Worm (Caenorhabditis elegans) whole organism, midembryonic: ENCODE data around the gene haf-7.

Experiments
- cog-1 ChIP-seq: sonication (generic microtip); optimal IDR thresholded peaks from 2 replicates; lab custom pipeline; 2016; ENCODE audit warnings: missing genetic modification characterization, missing compliant biosample characterization
- flt-1 ChIP-seq: fragments of 200-800 bp; sonication (Bioruptor generic); IDR thresholded peaks from 2 replicates; pipeline ENCODE4 v1.3.6; 2022; ENCODE audit warnings: missing genetic modification characterization, missing compliant biosample characterization
- med-1 ChIP-seq: sonication (generic microtip); optimal IDR thresholded peaks from 2 replicates; lab custom pipeline; 2017; ENCODE audit warnings: missing genetic modification characterization, mild to moderate bottlenecking, missing compliant biosample characterization, antibody characterized with exemption, missing genetic modification reagents; ENCODE audit not compliant: insufficient read depth
- ztf-23 ChIP-seq: fragments of 200-800 bp; sonication (Bioruptor generic); IDR thresholded peaks from 2 replicates; pipeline ENCODE4 v1.3.6; 2022; ENCODE audit warnings: missing genetic modification reagents, missing genetic modification characterization, missing compliant biosample characterization
- ztf-29 ChIP-seq: fragments of 200-800 bp; sonication (Bioruptor generic); IDR thresholded peaks from 2 replicates; pipeline ENCODE4 v1.3.6; 2022; ENCODE audit warnings: missing genetic modification reagents, missing genetic modification characterization, missing compliant biosample characterization

DNA sequence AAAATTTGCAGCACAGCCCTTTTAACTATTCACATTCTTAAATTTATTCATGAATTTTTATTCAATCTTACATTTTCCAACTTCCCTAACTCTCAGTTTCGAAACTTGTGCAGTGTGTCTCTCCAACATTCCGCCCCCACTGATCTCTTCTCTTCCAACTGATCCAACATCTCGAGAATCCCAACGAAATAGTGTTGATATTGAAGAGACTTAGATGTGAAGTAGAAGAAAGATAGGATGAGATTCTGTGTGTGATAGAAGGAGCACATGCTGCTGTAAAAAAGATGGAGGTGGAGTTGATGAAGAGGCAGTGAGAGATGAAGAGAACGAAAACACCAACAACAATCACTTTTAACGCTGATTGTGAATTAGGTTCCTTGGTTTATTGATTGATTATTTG lies 47.3 kb downstream of the haf-7 start:
- TF ChIP-seq ztf-29 (no peak), flt-1 (GFP tag; lab: Robert Waterston, UW) (no peak), cog-1 (tag; lab: Kevin White, UChicago) (no peak), med-1 (GFP tag; lab: Kevin White, UChicago) (no peak), ztf-23 (GFP tag; lab: Robert Waterston, UW) (no peak)
